Fruit fly (Drosophila melanogaster): ENCODE measurements around the gene tara.

tara gene

DNA sequence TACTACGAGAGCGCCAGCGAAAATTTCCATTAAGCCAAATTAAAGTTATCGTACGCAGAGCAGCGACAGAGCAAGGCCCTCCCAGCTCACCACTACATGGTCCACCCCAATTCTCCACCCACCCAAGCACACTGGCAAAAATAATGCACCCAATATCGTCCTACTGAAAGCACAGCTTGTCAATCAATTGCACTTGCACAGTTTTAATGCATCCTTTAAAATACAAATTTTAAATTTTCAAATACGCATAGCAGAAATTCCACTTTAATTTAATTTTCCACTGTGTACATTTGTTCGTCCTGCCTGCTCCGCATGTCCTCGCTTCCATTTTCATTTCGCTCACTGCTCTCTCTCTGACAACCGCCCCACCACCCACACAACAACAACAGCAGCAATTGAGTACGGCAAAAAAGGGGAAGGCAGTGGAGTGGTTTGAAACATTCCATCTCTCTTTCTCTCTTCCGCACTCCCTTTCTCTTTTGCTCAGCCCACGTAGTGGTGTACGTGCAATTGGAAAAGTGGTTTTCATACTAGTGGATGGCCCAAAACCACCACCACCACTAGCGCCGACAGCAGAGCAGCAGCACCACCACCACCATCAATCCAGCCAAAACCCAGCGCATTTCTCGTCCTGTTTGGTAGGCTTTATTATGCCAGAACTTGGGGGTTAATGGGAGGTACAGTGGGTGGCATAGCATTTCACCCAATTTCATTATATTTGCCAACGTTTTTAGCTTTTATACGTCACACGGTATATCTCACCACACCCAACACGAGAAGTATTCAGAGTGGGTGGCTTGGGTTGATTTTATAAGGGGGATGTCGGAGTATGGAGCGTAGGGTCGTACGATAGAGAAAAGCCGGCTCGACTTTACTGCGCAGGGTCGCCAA lies 22.4 kb downstream of the tara start (continued):
- TF ChIP-seq bigmax (GFP tag; optimal IDR thresholded peaks at IDR 0.05), result no peak
- peak; percentile 84 for TF ChIP-seq CG18476 (GFP tag; optimal IDR thresholded peaks at IDR 0.05)
- peak; percentile 76 for TF ChIP-seq klu (GFP tag; IDR thresholded peaks at IDR 0.05)
- peak; percentile 47 for TF ChIP-seq Xbp1 (GFP tag; optimal IDR thresholded peaks at IDR 0.05)
- TF ChIP-seq CG1602 (GFP tag; optimal IDR thresholded peaks at IDR 0.05), result peak; percentile 46
- TF ChIP-seq lilli (GFP tag; optimal IDR thresholded peaks at IDR 0.05), result peak; percentile 66
- TF ChIP-seq lab (GFP tag; optimal IDR thresholded peaks at IDR 0.05), result peak; percentile 98
- TF ChIP-seq CG15073 (GFP tag; optimal IDR thresholded peaks at IDR 0.05), result no peak
- TF ChIP-seq CG13894 (tag; optimal IDR thresholded peaks at IDR 0.05), result peak; percentile 85
- peak; percentile 87 for TF ChIP-seq tap (tag; optimal IDR thresholded peaks at IDR 0.05)
- peak; percentile 85 for TF ChIP-seq CG11695 (GFP tag; IDR thresholded peaks at IDR 0.05)
- TF ChIP-seq ab (GFP tag; optimal IDR thresholded peaks at IDR 0.05), result peak; percentile 37
- peak; percentile 74; the same call in 2 of the 3 replicates for TF ChIP-seq C15 (GFP tag; IDR thresholded peaks at IDR 0.05)
- peak; percentile 94 for TF ChIP-seq CG3281 (GFP tag; optimal IDR thresholded peaks at IDR 0.05)
- TF ChIP-seq Kr (GFP tag; optimal IDR thresholded peaks at IDR 0.05), result peak; percentile 44
- peak; percentile 93 for TF ChIP-seq CG2678 (tag; optimal IDR thresholded peaks at IDR 0.05)
- no peak for TF ChIP-seq Opbp (GFP tag; IDR thresholded peaks at IDR 0.05; ENCODE audit: partially characterized antibody)
- peak; percentile 81 for TF ChIP-seq zfh1 (GFP tag; IDR thresholded peaks at IDR 0.05)
- no peak for TF ChIP-seq CG13123 (GFP tag; optimal IDR thresholded peaks at IDR 0.05)
- TF ChIP-seq Pdp1 (GFP tag; optimal IDR thresholded peaks at IDR 0.05), result peak in 1 of 2 experiments; percentile 48
- TF ChIP-seq Nf-YA (GFP tag; IDR thresholded peaks at IDR 0.05), result peak; percentile 78
- TF ChIP-seq CG4328 (GFP tag; optimal IDR thresholded peaks at IDR 0.05), result peak; percentile 80
- no peak for TF ChIP-seq Poxn (GFP tag; IDR thresholded peaks at IDR 0.05)
- TF ChIP-seq vnd (GFP tag; IDR thresholded peaks at IDR 0.05; ENCODE audit: partially characterized antibody), result no peak

DNA sequence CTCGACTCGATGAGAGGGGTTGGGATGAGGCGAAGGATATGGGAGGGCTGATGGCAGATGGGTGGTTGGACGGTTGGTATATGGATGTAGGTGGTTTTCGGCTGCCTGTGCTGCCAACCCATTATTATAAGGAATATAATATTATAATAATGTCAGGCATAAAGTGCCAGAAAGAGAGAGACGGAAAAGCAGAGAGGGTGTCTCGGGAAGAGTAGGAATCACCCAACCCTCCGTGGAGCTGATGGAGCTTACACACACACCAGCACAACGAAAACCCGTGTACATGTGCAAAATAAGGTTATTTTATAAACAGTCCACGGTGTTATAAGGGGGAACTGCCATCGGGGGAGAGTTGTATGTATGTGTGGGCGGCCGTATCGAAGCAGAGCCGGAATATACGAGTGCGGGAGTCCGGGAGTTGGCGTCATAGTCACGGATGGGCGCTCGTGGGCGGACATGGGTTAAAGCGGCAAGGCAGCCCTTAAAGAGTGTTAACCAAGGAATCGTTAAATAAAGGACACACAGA lies 23.1 kb downstream of the tara start:
- TF ChIP-seq CG18476 (GFP tag; optimal IDR thresholded peaks at IDR 0.05) (no peak), tgo (GFP tag; IDR thresholded peaks at IDR 0.05) (no peak), CG13775 (GFP tag; optimal IDR thresholded peaks at IDR 0.05) (no peak), sna (GFP tag; IDR thresholded peaks at IDR 0.05; ENCODE audit: partially characterized antibody) (no peak), CG10543 (GFP tag; optimal IDR thresholded peaks at IDR 0.05) (peak; percentile 16), MBD-R2 (GFP tag; IDR thresholded peaks at IDR 0.05) (no peak), HLHmδ (GFP tag; optimal IDR thresholded peaks at IDR 0.05) (no peak), bigmax (GFP tag; optimal IDR thresholded peaks at IDR 0.05) (no peak), trem (tag; optimal IDR thresholded peaks at IDR 0.05) (peak; percentile 59), Med (GFP tag) (peak; percentile 85), Trl (optimal IDR thresholded peaks at IDR 0.05) (peak in 1 of 2 experiments; percentile 15), Trl (GFP tag; optimal IDR thresholded peaks at IDR 0.05) (no peak), abd-A (tag; optimal IDR thresholded peaks at IDR 0.05) (peak; percentile 99), cg (GFP tag; optimal IDR thresholded peaks at IDR 0.05) (peak; percentile 41), CG13894 (tag; optimal IDR thresholded peaks at IDR 0.05) (peak; percentile 88), Tbp (GFP tag; optimal IDR thresholded peaks at IDR 0.05) (no peak), ken (GFP tag; IDR thresholded peaks at IDR 0.05) (no peak), Nf-YA (GFP tag; IDR thresholded peaks at IDR 0.05) (no peak), Adf1 (GFP tag; IDR thresholded peaks at IDR 0.05) (peak; percentile 42; the same call in 1 of the 2 replicates), Doc3 (GFP tag; IDR thresholded peaks at IDR 0.05; ENCODE audit: partially characterized antibody) (no peak), exex (tag; optimal IDR thresholded peaks at IDR 0.05) (peak; percentile 8), CG8290 (GFP tag; optimal IDR thresholded peaks at IDR 0.05) (no peak), CG8290 (tag; optimal IDR thresholded peaks at IDR 0.05) (peak in 1 of 2 experiments; percentile 36), nerfin-1 (tag; optimal IDR thresholded peaks at IDR 0.05) (no peak), otp (GFP tag; IDR thresholded peaks at IDR 0.05) (0 out of 3 replicates have a peak, but pooled peaks have one; percentile 5), Mes4 (GFP tag; optimal IDR thresholded peaks at IDR 0.05) (no peak), CG1832 (GFP tag; optimal IDR thresholded peaks at IDR 0.05) (peak; percentile 20), Deaf1 (tag; optimal IDR thresholded peaks at IDR 0.05) (peak; percentile 52)
